Worm (Caenorhabditis elegans): Measurements from ENCODE around the gene T28A11.16.

- TF ChIP-seq ama-1 (optimal IDR thresholded peaks at IDR 0.05) = no peak
- TF ChIP-seq ama-1 (GFP tag; optimal IDR thresholded peaks at IDR 0.05) = no peak
- no peak for TF ChIP-seq madf-10 (tag; optimal IDR thresholded peaks at IDR 0.05)
- no peak for TF ChIP-seq madf-3 (GFP tag; IDR thresholded peaks at IDR 0.05)
- TF ChIP-seq F49E8.2 (tag; optimal IDR thresholded peaks at IDR 0.05; ENCODE audit: insufficient read depth) = no peak
- TF ChIP-seq B0019.2 (GFP tag; conservative IDR thresholded peaks at IDR 0.05) = no peak
- TF ChIP-seq unc-62 (GFP tag; optimal IDR thresholded peaks at IDR 0.05) = no peak
- TF ChIP-seq ceh-100 (GFP tag; IDR thresholded peaks at IDR 0.05) = no peak
- TF ChIP-seq nhr-80 (tag; optimal IDR thresholded peaks at IDR 0.05) = no peak
- no peak for TF ChIP-seq xnd-1 (tag; optimal IDR thresholded peaks at IDR 0.05)
- no peak for TF ChIP-seq nfya-1 (tag; optimal IDR thresholded peaks at IDR 0.05; ENCODE audit: borderline replicate concordance, insufficient read depth)
- TF ChIP-seq nfyb-1 (GFP tag; IDR thresholded peaks at IDR 0.05) = no peak
- TF ChIP-seq akir-1 (GFP tag; optimal IDR thresholded peaks at IDR 0.05) = no peak
- TF ChIP-seq egl-44 (GFP tag; IDR thresholded peaks at IDR 0.05) = no peak
- no peak for TF ChIP-seq pha-4 (tag; optimal IDR thresholded peaks at IDR 0.05)
Observed at ce11 chrV:3227373-3227772, 31.6 kb downstream of the T28A11.16 start, which contains the start of gene K08D9.2.
